Fruit fly (Drosophila melanogaster) whole organism, wandering third instar larva: ENCODE data around the gene CG33723.

Source experiments
- CG9705 ChIP-seq: fragments of 200-800 bp; sonication (Bioruptor generic); optimal IDR thresholded peaks from 2 replicates; lab custom pipeline; 2018; ENCODE audit warnings: missing biosample characterization, mild to moderate bottlenecking, missing genetic modification characterization
- Dfd ChIP-seq: fragments of >200 bp; optimal IDR thresholded peaks from 2 replicates; lab custom pipeline; 2017; ENCODE audit warnings: missing biosample characterization, missing genetic modification characterization
- Dif ChIP-seq: fragments of 200-275, 200-300 bp; sonication (Bioruptor generic); optimal IDR thresholded peaks from 2 replicates; lab custom pipeline; 2018; ENCODE audit warnings: missing biosample characterization, missing genetic modification characterization; ENCODE audit not compliant: partially characterized antibody
- GATAd ChIP-seq: sonication (Bioruptor generic); optimal IDR thresholded peaks from 2 replicates; lab custom pipeline; 2016; ENCODE audit warnings: missing biosample characterization, missing genetic modification characterization
- HLH106 ChIP-seq: fragments of 200-800 bp; optimal IDR thresholded peaks from 3 replicates; lab custom pipeline; 2019; ENCODE audit warnings: missing biosample characterization, mild to moderate bottlenecking, missing genetic modification characterization, moderate library complexity
- Hnf4 ChIP-seq: fragments of 200-800 bp; sonication (Bioruptor generic); optimal IDR thresholded peaks from 2 replicates; lab custom pipeline; 2016; ENCODE audit warnings: missing biosample characterization, mild to moderate bottlenecking, missing genetic modification characterization
- Hr78 ChIP-seq: fragments of >200 bp; optimal IDR thresholded peaks from 2 replicates; lab custom pipeline; 2017; ENCODE audit warnings: missing biosample characterization, missing genetic modification characterization
- Jra ChIP-seq: sonication (Bioruptor generic); optimal IDR thresholded peaks from 2 replicates; lab custom pipeline; 2016; ENCODE audit warnings: missing biosample characterization, missing genetic modification characterization
- Mio ChIP-seq: sonication (Bioruptor generic); optimal IDR thresholded peaks from 2 replicates; lab custom pipeline; 2016; ENCODE audit warnings: missing biosample characterization, missing genetic modification characterization
- Myc ChIP-seq: fragments of >200 bp; optimal IDR thresholded peaks from 2 replicates; lab custom pipeline; 2017
- N ChIP-seq: fragments of >200 bp; optimal IDR thresholded peaks from 2 replicates; lab custom pipeline; 2018; ENCODE audit warnings: missing biosample characterization, missing external identifiers, missing genetic modification characterization
- Rel ChIP-seq, 2 experiments: fragments of 200-800 bp; sonication (Bioruptor generic) in 1 of 2; optimal IDR thresholded peaks; 2 replicates in 1 of 2; 3 replicates in 1 of 2; lab custom pipeline; 2016 to 2019; ENCODE audit warnings: mild to moderate bottlenecking in 2 of 2, missing biosample characterization in 2 of 2, missing genetic modification characterization in 2 of 2, moderate library complexity in 1 of 2
- Sp1 ChIP-seq: fragments of 200-800 bp; sonication (Bioruptor generic); optimal IDR thresholded peaks from 3 replicates; lab custom pipeline; 2019; ENCODE audit warnings: missing biosample characterization, mild to moderate bottlenecking, missing genetic modification characterization, moderate library complexity
- Vsx2 ChIP-seq: fragments of 200-300, 225-300 bp; sonication (Bioruptor generic); optimal IDR thresholded peaks from 2 replicates; lab custom pipeline; 2018; ENCODE audit warnings: missing biosample characterization, missing genetic modification characterization; ENCODE audit not compliant: partially characterized antibody
- br ChIP-seq: fragments of 200-800 bp; sonication (Bioruptor generic); optimal IDR thresholded peaks from 2 replicates; lab custom pipeline; 2016; ENCODE audit warnings: missing biosample characterization, missing genetic modification characterization
- brk ChIP-seq: fragments of 200-800 bp; sonication (Bioruptor generic); optimal IDR thresholded peaks from 2 replicates; lab custom pipeline; 2016; ENCODE audit warnings: missing biosample characterization, mild to moderate bottlenecking, missing genetic modification characterization
- dl ChIP-seq, 2 experiments: fragments of 175-275, 200-275 bp in 1 of 2; fragments of 200-275 bp in 1 of 2; sonication (Bioruptor generic); optimal IDR thresholded peaks; lab custom pipeline; 2018; ENCODE audit warnings: mild to moderate bottlenecking in 2 of 2, missing biosample characterization in 2 of 2, missing genetic modification characterization in 2 of 2, moderate library complexity in 2 of 2; ENCODE audit not compliant: partially characterized antibody in 2 of 2, insufficient read depth in 1 of 2
- dmrt93B ChIP-seq: fragments of 200-800 bp; sonication (Bioruptor generic); optimal IDR thresholded peaks from 2 replicates; lab custom pipeline; 2018; ENCODE audit warnings: missing biosample characterization, mild to moderate bottlenecking, missing genetic modification characterization
- dsf ChIP-seq: sonication (Bioruptor generic); optimal IDR thresholded peaks from 2 replicates; lab custom pipeline; 2016; ENCODE audit warnings: missing biosample characterization, missing genetic modification characterization, borderline replicate concordance
- ey ChIP-seq: fragments of 200-800 bp; sonication (Bioruptor generic); optimal IDR thresholded peaks from 2 replicates; lab custom pipeline; 2016; ENCODE audit warnings: missing biosample characterization, missing genetic modification characterization
- foxo ChIP-seq, 2 experiments: fragments of 200-800 bp; sonication (Bioruptor generic); optimal IDR thresholded peaks; 2 replicates in 1 of 2; 3 replicates in 1 of 2; lab custom pipeline; 2016 to 2017; ENCODE audit warnings: missing biosample characterization in 2 of 2, missing genetic modification characterization in 2 of 2
- h ChIP-seq: fragments of 200-800 bp; sonication (Bioruptor generic); optimal IDR thresholded peaks from 3 replicates; lab custom pipeline; 2016; ENCODE audit warnings: missing biosample characterization, mild to moderate bottlenecking, missing genetic modification characterization
- pan ChIP-seq: fragments of >200 bp; optimal IDR thresholded peaks from 2 replicates; lab custom pipeline; 2017
- psq ChIP-seq: fragments of 200-800 bp; sonication (Bioruptor generic); optimal IDR thresholded peaks from 3 replicates; lab custom pipeline; 2017; ENCODE audit warnings: missing biosample characterization, mild to moderate bottlenecking, missing genetic modification characterization, moderate library complexity
- sage ChIP-seq: fragments of 200-800 bp; sonication (Bioruptor generic); optimal IDR thresholded peaks from 2 replicates; lab custom pipeline; 2016; ENCODE audit warnings: missing biosample characterization, mild to moderate bottlenecking, missing genetic modification characterization
- sv ChIP-seq: fragments of 200-800 bp; sonication (Bioruptor generic); optimal IDR thresholded peaks from 3 replicates; lab custom pipeline; 2016; ENCODE audit warnings: missing biosample characterization, missing genetic modification characterization
- usp ChIP-seq: fragments of >200 bp; optimal IDR thresholded peaks from 2 replicates; lab custom pipeline; 2017; ENCODE audit warnings: missing biosample characterization, missing genetic modification characterization
- woc ChIP-seq: sonication (Bioruptor generic); optimal IDR thresholded peaks from 2 replicates; lab custom pipeline; 2016; ENCODE audit warnings: missing biosample characterization, mild to moderate bottlenecking, missing genetic modification characterization

Gene CG33723

DNA sequence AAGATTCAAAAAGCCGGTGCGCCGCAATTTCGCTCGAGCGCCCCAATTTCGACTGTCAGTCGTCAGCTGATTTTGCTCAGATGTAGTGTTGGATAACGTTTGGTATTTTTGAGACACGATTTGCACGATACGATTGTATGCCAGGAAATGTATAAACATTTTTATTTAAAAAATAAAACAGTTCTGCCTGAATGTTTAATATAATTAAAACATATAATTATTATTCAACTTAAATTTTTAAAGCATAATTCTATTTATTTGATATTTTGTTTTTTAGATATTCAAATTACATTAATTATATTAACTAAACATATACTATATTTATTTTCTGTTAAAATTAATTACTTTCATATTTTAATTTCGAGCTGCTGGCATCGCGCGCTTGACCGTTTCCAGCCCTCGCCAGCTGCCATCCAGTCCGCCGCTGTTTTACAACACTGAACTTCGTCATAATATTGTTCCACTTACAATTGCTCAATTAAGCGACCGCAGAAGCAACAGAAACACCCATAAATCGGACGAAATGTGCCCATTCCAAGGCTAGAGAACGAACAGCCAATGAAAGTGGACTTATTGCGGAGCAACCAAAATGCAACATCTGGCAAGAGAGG is 9.4 kb downstream of the CG33723 start, which contains the start of the genes FucTB and scat (continued):
- peak; percentile 51 for TF ChIP-seq woc (GFP tag; lab: Kevin White, UChicago)
- TF ChIP-seq h (GFP tag; lab: Kevin White, UChicago): peak; percentile 77
- peak; percentile 75 for TF ChIP-seq Hnf4 (GFP tag; lab: Kevin White, UChicago)
- peak; percentile 39 for TF ChIP-seq Jra (GFP tag; lab: Kevin White, UChicago)
- TF ChIP-seq br (GFP tag; lab: Kevin White, UChicago): peak; percentile 67
- TF ChIP-seq dmrt93B: peak; percentile 93
- peak; percentile 64 to 65 for TF ChIP-seq dl (GFP tag; optimal IDR thresholded peaks at IDR 0.05; lab: Kevin White, UChicago; ENCODE audit: insufficient read depth in 1 of 2, partially characterized antibody in 2 of 2)
- peak; percentile 98 for TF ChIP-seq Vsx2 (GFP tag; lab: Kevin White, UChicago)
- TF ChIP-seq, all 38 proteins: peak for 26

DNA sequence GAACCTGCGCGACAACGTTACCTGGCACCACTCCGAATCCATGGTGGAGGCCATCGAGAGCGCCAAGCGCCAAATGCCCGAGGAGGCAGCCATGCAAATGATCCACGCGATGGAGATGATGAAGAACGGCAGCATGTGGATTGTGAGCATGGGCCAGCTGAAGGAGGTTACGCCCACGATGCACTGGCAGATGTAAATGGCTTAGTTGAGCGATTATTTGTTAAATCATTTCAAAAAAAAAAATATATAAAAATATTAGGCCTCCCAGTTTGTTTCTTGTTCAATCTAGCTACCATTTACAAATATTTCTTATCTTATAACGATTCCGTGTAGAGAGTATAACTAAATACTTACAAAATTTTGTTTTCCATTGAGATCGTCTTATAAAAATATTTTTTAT is 13.0 kb downstream of the CG33723 start, which contains the start of gene CG42847:
CG42847 (plus strand) TSS at position 301 of the 400 bp plus-strand sequence.
- no peak for TF ChIP-seq Rel (GFP tag; optimal IDR thresholded peaks at IDR 0.05; lab: Kevin White, UChicago)
- TF ChIP-seq Rel (tag; optimal IDR thresholded peaks at IDR 0.05; lab: Kevin White, UChicago): no peak
- no peak for TF ChIP-seq HLH106
- TF ChIP-seq h (GFP tag; lab: Kevin White, UChicago): no peak
- no peak for TF ChIP-seq GATAd (GFP tag; lab: Kevin White, UChicago)
- no peak for TF ChIP-seq usp
- no peak for TF ChIP-seq brk (GFP tag; lab: Kevin White, UChicago)
- no peak for TF ChIP-seq foxo (GFP tag; optimal IDR thresholded peaks at IDR 0.05; lab: Kevin White, UChicago)
- no peak for TF ChIP-seq N (GFP tag; lab: Kevin White, UChicago)
- TF ChIP-seq Hr78: no peak
- no peak for TF ChIP-seq Mio (GFP tag; lab: Kevin White, UChicago)
- TF ChIP-seq Dfd (GFP tag; lab: Kevin White, UChicago): no peak
- no peak for TF ChIP-seq ey (GFP tag; lab: Kevin White, UChicago)
- TF ChIP-seq psq (GFP tag; lab: Kevin White, UChicago): no peak
- TF ChIP-seq CG9705 (GFP tag; lab: Kevin White, UChicago): no peak
- no peak for TF ChIP-seq Sp1 (GFP tag; lab: Kevin White, UChicago)

DNA sequence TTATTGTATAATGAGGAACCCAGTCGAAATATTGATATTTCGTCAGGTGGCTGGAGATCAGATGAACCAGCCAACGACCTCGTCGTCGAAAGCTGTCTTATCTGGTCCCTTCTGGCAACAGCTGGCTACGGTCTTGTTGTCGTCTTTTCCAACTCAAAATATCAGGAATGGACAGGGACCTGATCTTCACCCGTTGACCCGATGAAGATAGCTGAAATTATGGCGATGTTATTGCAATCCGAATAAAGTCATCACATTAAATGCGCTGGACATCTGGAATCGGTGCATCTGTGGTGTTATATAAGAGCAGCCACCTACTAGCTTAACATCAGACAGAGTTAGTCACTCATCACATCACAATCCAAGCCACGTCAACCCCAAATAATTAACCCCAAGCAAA is 14.0 kb downstream of the CG33723 start, which contains the start of gene Fbp2:
Fbp2 (plus strand) TSS at position 251 of the 400 bp plus-strand sequence.
- TF ChIP-seq Hnf4 (GFP tag; lab: Kevin White, UChicago) (no peak), sage (GFP tag; lab: Kevin White, UChicago) (no peak), Sp1 (GFP tag; lab: Kevin White, UChicago) (no peak), HLH106 (no peak), Dif (GFP tag; lab: Kevin White, UChicago) (no peak), Jra (GFP tag; lab: Kevin White, UChicago) (no peak), Hr78 (no peak), brk (GFP tag; lab: Kevin White, UChicago) (no peak), h (GFP tag; lab: Kevin White, UChicago) (no peak), GATAd (GFP tag; lab: Kevin White, UChicago) (no peak), Myc (lab: Kevin White, UChicago) (no peak), dsf (GFP tag; lab: Kevin White, UChicago) (no peak), sv (GFP tag; lab: Kevin White, UChicago) (no peak), pan (lab: Kevin White, UChicago) (no peak), dl (GFP tag; optimal IDR thresholded peaks at IDR 0.05; lab: Kevin White, UChicago; ENCODE audit: insufficient read depth in 1 of 2, partially characterized antibody in 2 of 2) (no peak), Vsx2 (GFP tag; lab: Kevin White, UChicago) (no peak), foxo (GFP tag; optimal IDR thresholded peaks at IDR 0.05; lab: Kevin White, UChicago) (no peak)

DNA sequence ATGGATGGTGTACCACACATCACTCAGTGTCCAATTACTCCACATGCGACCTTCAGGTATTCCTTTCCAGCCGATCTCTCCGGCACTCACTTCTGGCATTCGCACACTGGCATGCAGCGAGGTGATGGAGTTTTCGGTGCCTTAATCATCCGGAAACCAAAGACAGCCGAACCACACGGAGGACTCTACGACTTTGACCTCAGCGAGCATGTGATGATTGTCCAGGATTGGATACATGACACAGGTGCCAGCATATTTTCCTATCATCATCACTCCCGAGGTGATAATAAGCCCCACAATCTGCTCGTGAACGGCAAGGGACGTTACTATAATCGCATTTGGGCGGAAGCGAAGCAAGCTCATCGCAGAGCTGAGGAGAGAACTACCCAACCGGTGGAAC is 16.3 kb downstream of the CG33723 start:
- TF ChIP-seq woc (GFP tag; lab: Kevin White, UChicago): no peak
- TF ChIP-seq ey (GFP tag; lab: Kevin White, UChicago): no peak
- no peak for TF ChIP-seq Hnf4 (GFP tag; lab: Kevin White, UChicago)
- no peak for TF ChIP-seq brk (GFP tag; lab: Kevin White, UChicago)
- TF ChIP-seq GATAd (GFP tag; lab: Kevin White, UChicago): no peak
- TF ChIP-seq N (GFP tag; lab: Kevin White, UChicago): no peak
- no peak for TF ChIP-seq Jra (GFP tag; lab: Kevin White, UChicago)
- no peak for TF ChIP-seq Dfd (GFP tag; lab: Kevin White, UChicago)
- TF ChIP-seq pan (lab: Kevin White, UChicago): no peak
- no peak for TF ChIP-seq dsf (GFP tag; lab: Kevin White, UChicago)
